Fruit fly (Drosophila melanogaster) whole organism, embryonic: ENCODE measurements around the gene Nepl20.
A peak's percentile ranks its signal among the peaks of the same experiment; 100 is the strongest.

Experiments used
- B-H1 ChIP-seq: fragments of 200-800 bp; sonication (Bioruptor generic); IDR thresholded peaks from 3 replicates; pipeline ENCODE4 v1.3.6; 2022; ENCODE audit warnings: missing biosample characterization, missing genetic modification characterization
- CG11398 ChIP-seq: fragments of 200-800 bp; sonication (Bioruptor generic); optimal IDR thresholded peaks from 2 replicates; lab custom pipeline; 2016; ENCODE audit warnings: missing biosample characterization, missing genetic modification characterization
- CG11504 ChIP-seq: fragments of 200-800 bp; sonication (Bioruptor generic); optimal IDR thresholded peaks from 3 replicates; lab custom pipeline; 2019; ENCODE audit warnings: missing biosample characterization, mild to moderate bottlenecking, missing genetic modification characterization, moderate library complexity
- CG11560 ChIP-seq: fragments of 200-800 bp; sonication (Bioruptor generic); IDR thresholded peaks from 3 replicates; pipeline ENCODE4 v1.3.6; 2022; ENCODE audit warnings: missing biosample characterization, missing genetic modification characterization
- CG12219 ChIP-seq: fragments of 200-800 bp; sonication (Bioruptor generic); optimal IDR thresholded peaks from 3 replicates; lab custom pipeline; 2018; ENCODE audit warnings: missing biosample characterization, mild to moderate bottlenecking, missing genetic modification characterization
- CG12659 ChIP-seq: fragments of 200-800 bp; sonication (Bioruptor generic); optimal IDR thresholded peaks from 3 replicates; lab custom pipeline; 2017; ENCODE audit warnings: mild to moderate bottlenecking, missing biosample characterization, missing genetic modification reagents, missing genetic modification characterization
- CG12744 ChIP-seq: fragments of 200-800 bp; sonication (Bioruptor generic); optimal IDR thresholded peaks from 2 replicates; lab custom pipeline; 2016; ENCODE audit warnings: missing biosample characterization, missing genetic modification characterization
- CG15073 ChIP-seq: fragments of 200-800 bp; sonication (Bioruptor generic); optimal IDR thresholded peaks from 2 replicates; lab custom pipeline; 2016; ENCODE audit warnings: missing biosample characterization, missing genetic modification characterization
- CG2199 ChIP-seq: fragments of 200-800 bp; sonication (Bioruptor generic); IDR thresholded peaks from 3 replicates; pipeline ENCODE4 v1.3.6; 2022; ENCODE audit warnings: missing biosample characterization, missing genetic modification characterization
- CG2875 ChIP-seq: fragments of 200-800 bp; sonication (Bioruptor generic); optimal IDR thresholded peaks from 2 replicates; lab custom pipeline; 2017; ENCODE audit warnings: missing biosample characterization, mild to moderate bottlenecking, missing genetic modification characterization, missing genetic modification reagents
- CG32772 ChIP-seq: fragments of 200-800 bp; sonication (Bioruptor generic); IDR thresholded peaks from 2 replicates; pipeline ENCODE4 v1.3.6; 2022; ENCODE audit warnings: missing biosample characterization, missing genetic modification characterization
- CG34422 ChIP-seq: fragments of 200-800 bp; sonication (Bioruptor generic); IDR thresholded peaks from 3 replicates; pipeline ENCODE4 v1.3.6; 2022; ENCODE audit warnings: missing biosample characterization, missing genetic modification characterization
- CG9609 ChIP-seq: fragments of 200-800 bp; sonication (Bioruptor generic); optimal IDR thresholded peaks from 3 replicates; lab custom pipeline; 2016; ENCODE audit warnings: missing biosample characterization, missing genetic modification characterization
- CG9727 ChIP-seq: fragments of 200-800 bp; sonication (Bioruptor generic); optimal IDR thresholded peaks from 3 replicates; lab custom pipeline; 2017; ENCODE audit warnings: missing biosample characterization, mild to moderate bottlenecking, missing genetic modification characterization
- CG9797 ChIP-seq: fragments of 200-800 bp; sonication (Bioruptor generic); optimal IDR thresholded peaks from 3 replicates; lab custom pipeline; 2018; ENCODE audit warnings: missing biosample characterization, mild to moderate bottlenecking, missing genetic modification characterization
- Dfd ChIP-seq, 2 experiments: fragments of >200 bp; optimal IDR thresholded peaks; 2 replicates each; lab custom pipeline; 2017; ENCODE audit warnings: missing biosample characterization in 2 of 2, missing genetic modification characterization in 2 of 2
- Dip3 ChIP-seq: fragments of 200-800 bp; sonication (Bioruptor generic); optimal IDR thresholded peaks from 3 replicates; lab custom pipeline; 2016; ENCODE audit warnings: missing biosample characterization, missing genetic modification characterization
- Doc3 ChIP-seq: fragments of 200-800 bp; sonication (Bioruptor generic); IDR thresholded peaks from 3 replicates; pipeline ENCODE4 v1.3.6; 2022; ENCODE audit warnings: missing biosample characterization, missing genetic modification characterization; ENCODE audit not compliant: partially characterized antibody
- Fer1 ChIP-seq: fragments of 200-800 bp; sonication (Bioruptor generic); optimal IDR thresholded peaks from 2 replicates; lab custom pipeline; 2017; ENCODE audit warnings: missing biosample characterization, mild to moderate bottlenecking, missing genetic modification characterization
- Fer2 ChIP-seq: fragments of 200-800 bp; sonication (Bioruptor generic); optimal IDR thresholded peaks from 2 replicates; lab custom pipeline; 2018; ENCODE audit warnings: missing biosample characterization, mild to moderate bottlenecking, missing genetic modification characterization, moderate library complexity
- H2.0 ChIP-seq: fragments of 200-800 bp; sonication (Bioruptor generic); IDR thresholded peaks from 2 replicates; pipeline ENCODE4 v1.3.6; 2022; ENCODE audit warnings: missing biosample characterization, missing genetic modification characterization
- HLH54F ChIP-seq: fragments of 200-800 bp; sonication (Bioruptor generic); optimal IDR thresholded peaks from 3 replicates; lab custom pipeline; 2016; ENCODE audit warnings: missing biosample characterization, missing genetic modification characterization
- Hand ChIP-seq: fragments of 200-800 bp; sonication (Bioruptor generic); optimal IDR thresholded peaks from 2 replicates; lab custom pipeline; 2017; ENCODE audit warnings: mild to moderate bottlenecking, missing biosample characterization, missing genetic modification reagents, missing genetic modification characterization
- HmgD ChIP-seq: fragments of 200-800 bp; sonication (Bioruptor generic); optimal IDR thresholded peaks from 3 replicates; lab custom pipeline; 2016; ENCODE audit warnings: missing biosample characterization, missing genetic modification characterization
- Hr3 ChIP-seq: fragments of 200-800 bp; sonication (Bioruptor generic); optimal IDR thresholded peaks from 3 replicates; lab custom pipeline; 2016; ENCODE audit warnings: missing biosample characterization, missing genetic modification characterization
- Hsf ChIP-seq: fragments of 200-800 bp; sonication (Bioruptor generic); optimal IDR thresholded peaks from 3 replicates; lab custom pipeline; 2016; ENCODE audit warnings: missing biosample characterization, missing genetic modification characterization
- MTF-1 ChIP-seq: fragments of 200-800 bp; sonication (Bioruptor generic); optimal IDR thresholded peaks from 2 replicates; lab custom pipeline; 2018; ENCODE audit warnings: missing biosample characterization, mild to moderate bottlenecking, missing genetic modification characterization, borderline replicate concordance
- Neu2 ChIP-seq: fragments of 200-800 bp; sonication (Bioruptor generic); optimal IDR thresholded peaks from 3 replicates; lab custom pipeline; 2016; ENCODE audit warnings: missing biosample characterization, missing genetic modification characterization, borderline replicate concordance
- Nf-YA ChIP-seq: fragments of 200-800 bp; sonication (Bioruptor generic); IDR thresholded peaks from 2 replicates; pipeline ENCODE4 v1.3.6; 2022; ENCODE audit warnings: missing biosample characterization, missing genetic modification characterization
- PHDP ChIP-seq: fragments of 200-800 bp; sonication (Bioruptor generic); optimal IDR thresholded peaks from 3 replicates; lab custom pipeline; 2018; ENCODE audit warnings: missing biosample characterization, mild to moderate bottlenecking, missing genetic modification characterization, moderate library complexity
- Rfx ChIP-seq: fragments of 200-800 bp; sonication (Bioruptor generic); IDR thresholded peaks from 2 replicates; pipeline ENCODE4 v1.3.6; 2022; ENCODE audit warnings: missing biosample characterization, missing genetic modification characterization
- Spps ChIP-seq: fragments of 200-800 bp; sonication (Bioruptor generic); optimal IDR thresholded peaks from 2 replicates; lab custom pipeline; 2018; ENCODE audit warnings: missing biosample characterization, mild to moderate bottlenecking, missing genetic modification characterization
- Stat92E ChIP-seq, 3 experiments: fragments of >200 bp in 2 of 3; fragments of 200-800 bp in 1 of 3; sonication (Bioruptor generic) in 1 of 3; optimal IDR thresholded peaks; 2 replicates each; lab custom pipeline; 2017 to 2019; ENCODE audit warnings: missing biosample characterization in 3 of 3, missing genetic modification characterization in 3 of 3, mild to moderate bottlenecking in 1 of 3, moderate library complexity in 1 of 3
- bigmax ChIP-seq: fragments of 200-800 bp; sonication (Bioruptor generic); optimal IDR thresholded peaks from 2 replicates; lab custom pipeline; 2018; ENCODE audit warnings: missing biosample characterization, mild to moderate bottlenecking, missing genetic modification characterization
- chn ChIP-seq: fragments of 200-800 bp; sonication (Bioruptor generic); optimal IDR thresholded peaks from 2 replicates; lab custom pipeline; 2016; ENCODE audit warnings: missing biosample characterization, missing genetic modification characterization
- disco-r ChIP-seq: fragments of 200-800 bp; sonication (Bioruptor generic); optimal IDR thresholded peaks from 2 replicates; lab custom pipeline; 2016; ENCODE audit warnings: missing biosample characterization, missing genetic modification characterization
- en ChIP-seq: fragments of 200-800 bp; sonication (Bioruptor generic); optimal IDR thresholded peaks from 2 replicates; lab custom pipeline; 2016; ENCODE audit warnings: missing biosample characterization, missing genetic modification characterization
- eyg ChIP-seq: fragments of 200-800 bp; sonication (Bioruptor generic); optimal IDR thresholded peaks from 3 replicates; lab custom pipeline; 2016; ENCODE audit warnings: missing biosample characterization, missing genetic modification characterization
- fd3F ChIP-seq: fragments of 200-800 bp; sonication (Bioruptor generic); optimal IDR thresholded peaks from 2 replicates; lab custom pipeline; 2018; ENCODE audit warnings: missing biosample characterization, mild to moderate bottlenecking, missing genetic modification characterization, moderate library complexity
- ftz-f1 ChIP-seq: fragments of 200-800 bp; sonication (Bioruptor generic); optimal IDR thresholded peaks from 2 replicates; lab custom pipeline; 2016; ENCODE audit warnings: missing biosample characterization, missing genetic modification characterization
- lov ChIP-seq, 2 experiments: fragments of 200-800 bp in 1 of 2; fragments of >200 bp in 1 of 2; sonication (Bioruptor generic) in 1 of 2; IDR thresholded peaks in 1 of 2; optimal IDR thresholded peaks in 1 of 2; 2 replicates in 1 of 2; 3 replicates in 1 of 2; pipeline versions ENCODE4 v1.3.6 to Lab custom; 2017 to 2022; ENCODE audit warnings: missing biosample characterization in 1 of 2, missing genetic modification characterization in 1 of 2
- pita ChIP-seq: fragments of 200-800 bp; sonication (Bioruptor generic); optimal IDR thresholded peaks from 2 replicates; lab custom pipeline; 2017; ENCODE audit warnings: missing biosample characterization, mild to moderate bottlenecking, missing genetic modification characterization
- ranshi ChIP-seq: fragments of 200-800 bp; sonication (Bioruptor generic); IDR thresholded peaks from 2 replicates; pipeline ENCODE4 v1.3.6; 2022; ENCODE audit warnings: missing biosample characterization, missing genetic modification characterization
- scrt ChIP-seq: fragments of 200-800 bp; sonication (Bioruptor generic); optimal IDR thresholded peaks from 2 replicates; lab custom pipeline; 2018; ENCODE audit warnings: missing biosample characterization, mild to moderate bottlenecking, missing genetic modification characterization, moderate library complexity
- seq ChIP-seq: fragments of 200-800 bp; sonication (Bioruptor generic); IDR thresholded peaks from 2 replicates; pipeline ENCODE4 v1.3.6; 2022; ENCODE audit warnings: missing biosample characterization, missing genetic modification characterization
- so ChIP-seq: fragments of 200-800 bp; sonication (Bioruptor generic); IDR thresholded peaks from 3 replicates; pipeline ENCODE4 v1.3.6; 2022; ENCODE audit warnings: missing biosample characterization, missing genetic modification characterization
- tll ChIP-seq, 2 experiments: fragments of 200-800 bp in 1 of 2; fragments of >200 bp in 1 of 2; sonication (Bioruptor generic) in 1 of 2; optimal IDR thresholded peaks; 2 replicates each; lab custom pipeline; 2017 to 2019; ENCODE audit warnings: missing biosample characterization in 2 of 2, missing genetic modification characterization in 2 of 2, mild to moderate bottlenecking in 1 of 2, moderate library complexity in 1 of 2
- unpg ChIP-seq: fragments of 200-800 bp; sonication (Bioruptor generic); optimal IDR thresholded peaks from 3 replicates; lab custom pipeline; 2018; ENCODE audit warnings: missing biosample characterization, mild to moderate bottlenecking, missing genetic modification characterization, moderate library complexity
- wdn ChIP-seq: fragments of 200-800 bp; sonication (Bioruptor generic); IDR thresholded peaks from 2 replicates; pipeline ENCODE4 v1.3.6; 2022; ENCODE audit warnings: missing biosample characterization, missing genetic modification characterization

Nepl20 gene

dm6 chr3R:28857287-28858024 lies 23.1 kb upstream of the Nepl20 start (continued):
- TF ChIP-seq unpg: peak; percentile 48
- no peak; the same call in 1 of the 2 replicates for TF ChIP-seq CG32772
- no peak for TF ChIP-seq ranshi (GFP tag; lab: Robert Waterston, UW)
- no peak for TF ChIP-seq ftz-f1 (GFP tag; lab: Kevin White, UChicago)
- TF ChIP-seq Spps (tag; lab: Kevin White, UChicago): no peak
- no peak for TF ChIP-seq Dfd (GFP tag; optimal IDR thresholded peaks at IDR 0.05; lab: Kevin White, UChicago)
- peak; percentile 36; the same call in 1 of the 3 replicates for TF ChIP-seq CG11560 (tag; lab: Robert Waterston, UW)
- TF ChIP-seq Fer1: no peak
- TF ChIP-seq en (GFP tag; lab: Kevin White, UChicago): no peak
- TF ChIP-seq eyg (GFP tag; lab: Kevin White, UChicago): no peak
- no peak for TF ChIP-seq disco-r (GFP tag; lab: Kevin White, UChicago)
- TF ChIP-seq bigmax: no peak
- no peak; the same call in 2 of the 3 replicates for TF ChIP-seq CG2199 (GFP tag; lab: Robert Waterston, UW)
- no peak for TF ChIP-seq fd3F (GFP tag; lab: Kevin White, UChicago)
- peak; percentile 15 for TF ChIP-seq chn (GFP tag; lab: Kevin White, UChicago)
- TF ChIP-seq HmgD (GFP tag; lab: Kevin White, UChicago): no peak
- no peak for TF ChIP-seq Hsf (GFP tag; lab: Kevin White, UChicago)
- no peak for TF ChIP-seq wdn (GFP tag; lab: Robert Waterston, UW)
- TF ChIP-seq scrt (GFP tag; lab: Kevin White, UChicago): no peak
- no peak for TF ChIP-seq Neu2 (GFP tag; lab: Kevin White, UChicago)
- no peak for TF ChIP-seq Dip3 (GFP tag; lab: Kevin White, UChicago)
- TF ChIP-seq CG12659 (GFP tag; lab: Kevin White, UChicago): peak; percentile 27
- peak; percentile 46; the same call in 1 of the 3 replicates for TF ChIP-seq so (GFP tag; lab: Robert Waterston, UW)
- TF ChIP-seq CG9797 (GFP tag; lab: Kevin White, UChicago): no peak
- TF ChIP-seq PHDP (tag; lab: Kevin White, UChicago): peak; percentile 42
- no peak for TF ChIP-seq seq
- peak; percentile 58 for TF ChIP-seq CG11504 (tag; lab: Kevin White, UChicago)
- no peak for TF ChIP-seq CG34422
- TF ChIP-seq HLH54F (GFP tag; lab: Kevin White, UChicago): peak; percentile 18
- TF ChIP-seq Hand (GFP tag; lab: Kevin White, UChicago): no peak
- TF ChIP-seq Stat92E (GFP tag; optimal IDR thresholded peaks at IDR 0.05; lab: Kevin White, UChicago): no peak
- TF ChIP-seq Hr3 (GFP tag; lab: Kevin White, UChicago): peak; percentile 26
- no peak for TF ChIP-seq CG12744 (GFP tag; lab: Kevin White, UChicago)
- no peak for TF ChIP-seq pita
- TF ChIP-seq CG9609 (GFP tag; lab: Kevin White, UChicago): peak; percentile 1
- no peak for TF ChIP-seq tll (GFP tag; optimal IDR thresholded peaks at IDR 0.05; lab: Kevin White, UChicago)
- TF ChIP-seq CG12219: peak; percentile 31
- no peak for TF ChIP-seq lov (optimal IDR thresholded peaks at IDR 0.05; lab: Kevin White, UChicago)
- TF ChIP-seq lov (GFP tag; IDR thresholded peaks at IDR 0.05; lab: Robert Waterston, UW): no peak
- TF ChIP-seq H2.0 (GFP tag; lab: Robert Waterston, UW): peak; percentile 60
- no peak for TF ChIP-seq Nf-YA (GFP tag; lab: Robert Waterston, UW)
- no peak for TF ChIP-seq Fer2
- no peak for TF ChIP-seq CG11398
- no peak for TF ChIP-seq CG15073 (GFP tag; lab: Kevin White, UChicago)
- TF ChIP-seq CG9727: no peak
- peak; percentile 19; the same call in 1 of the 2 replicates for TF ChIP-seq Rfx (GFP tag; lab: Robert Waterston, UW)
- TF ChIP-seq CG2875 (GFP tag; lab: Kevin White, UChicago): no peak
- TF ChIP-seq Doc3 (GFP tag; lab: Robert Waterston, UW): no peak
- 0 out of 3 replicates have a peak, but pooled peaks have one; percentile 40 for TF ChIP-seq B-H1 (GFP tag; lab: Robert Waterston, UW)
- TF ChIP-seq MTF-1 (GFP tag; lab: Kevin White, UChicago): no peak
